Fruit fly (Drosophila melanogaster) whole organism, embryonic: Measurements from ENCODE around the gene frj.

Source experiments
- ATbp ChIP-seq: fragments of 200-800 bp; sonication (Bioruptor generic); optimal IDR thresholded peaks from 2 replicates; lab custom pipeline; 2017; ENCODE audit warnings: missing biosample characterization, mild to moderate bottlenecking, missing genetic modification characterization, missing genetic modification reagents
- Aef1 ChIP-seq: fragments of 200-800 bp; sonication (Bioruptor generic); IDR thresholded peaks from 3 replicates; pipeline ENCODE4 v1.3.6; 2022; ENCODE audit warnings: missing biosample characterization, missing genetic modification characterization
- Blimp-1 ChIP-seq: fragments of 200-800 bp; sonication (Bioruptor generic); optimal IDR thresholded peaks from 3 replicates; lab custom pipeline; 2018; ENCODE audit warnings: missing biosample characterization, missing genetic modification characterization, mild to moderate bottlenecking, moderate library complexity, missing genetic modification reagents
- CG10462 ChIP-seq: fragments of 200-800 bp; sonication (Bioruptor generic); optimal IDR thresholded peaks from 2 replicates; lab custom pipeline; 2016; ENCODE audit warnings: missing biosample characterization, missing genetic modification characterization
- CG12391 ChIP-seq: fragments of 200-800 bp; sonication (Bioruptor generic); optimal IDR thresholded peaks from 3 replicates; lab custom pipeline; 2018; ENCODE audit warnings: missing biosample characterization, mild to moderate bottlenecking, missing genetic modification characterization, moderate library complexity
- CG12769 ChIP-seq: fragments of 200-800 bp; sonication (Bioruptor generic); optimal IDR thresholded peaks from 2 replicates; lab custom pipeline; 2019; ENCODE audit warnings: missing biosample characterization, mild to moderate bottlenecking, missing genetic modification characterization, moderate library complexity
- CG12942 ChIP-seq: fragments of 200-800 bp; sonication (Bioruptor generic); optimal IDR thresholded peaks from 3 replicates; lab custom pipeline; 2016; ENCODE audit warnings: missing biosample characterization, missing genetic modification characterization
- CG14667 ChIP-seq: fragments of 200-800 bp; sonication (Bioruptor generic); IDR thresholded peaks from 2 replicates; pipeline ENCODE4 v1.3.6; 2022; ENCODE audit warnings: missing biosample characterization, missing genetic modification characterization
- CG15073 ChIP-seq: fragments of 200-800 bp; sonication (Bioruptor generic); optimal IDR thresholded peaks from 2 replicates; lab custom pipeline; 2016; ENCODE audit warnings: missing biosample characterization, missing genetic modification characterization
- CG15269 ChIP-seq: fragments of 200-800 bp; sonication (Bioruptor generic); optimal IDR thresholded peaks from 2 replicates; lab custom pipeline; 2018; ENCODE audit warnings: missing biosample characterization, mild to moderate bottlenecking, missing genetic modification characterization, moderate library complexity
- CG1529 ChIP-seq: fragments of 200-800 bp; sonication (Bioruptor generic); optimal IDR thresholded peaks from 3 replicates; lab custom pipeline; 2018; ENCODE audit warnings: missing biosample characterization, missing genetic modification characterization
- CG1603 ChIP-seq: fragments of 200-800 bp; sonication (Bioruptor generic); optimal IDR thresholded peaks from 2 replicates; lab custom pipeline; 2019; ENCODE audit warnings: missing biosample characterization, mild to moderate bottlenecking, missing genetic modification characterization, moderate library complexity
- CG18262 ChIP-seq: fragments of 200-800 bp; optimal IDR thresholded peaks from 3 replicates; lab custom pipeline; 2019; ENCODE audit warnings: missing biosample characterization, mild to moderate bottlenecking, missing genetic modification characterization, moderate library complexity
- CG3726 ChIP-seq: fragments of 200-800 bp; sonication (Bioruptor generic); IDR thresholded peaks from 3 replicates; pipeline ENCODE4, ENCODE4 v1.3.6; 2022; ENCODE audit warnings: missing biosample characterization, missing genetic modification characterization
- CG3995 ChIP-seq: fragments of 200-800 bp; sonication (Bioruptor generic); optimal IDR thresholded peaks from 3 replicates; lab custom pipeline; 2016; ENCODE audit warnings: missing biosample characterization, missing genetic modification characterization
- CG5245 ChIP-seq: fragments of 200-800 bp; sonication (Bioruptor generic); optimal IDR thresholded peaks from 3 replicates; lab custom pipeline; 2016; ENCODE audit warnings: missing biosample characterization, missing genetic modification characterization
- CG5953 ChIP-seq: fragments of 200-800 bp; sonication (Bioruptor generic); IDR thresholded peaks from 2 replicates; pipeline ENCODE4 v1.3.6; 2022; ENCODE audit warnings: missing biosample characterization, missing genetic modification characterization
- CG6689 ChIP-seq: fragments of 200-800 bp; sonication (Bioruptor generic); IDR thresholded peaks from 2 replicates; pipeline ENCODE4 v1.3.6; 2022; ENCODE audit warnings: missing biosample characterization, missing genetic modification characterization
- CG6813 ChIP-seq: fragments of 200-800 bp; sonication (Bioruptor generic); optimal IDR thresholded peaks from 2 replicates; lab custom pipeline; 2017; ENCODE audit warnings: missing biosample characterization, missing genetic modification characterization, mild to moderate bottlenecking, moderate library complexity, missing genetic modification reagents
- CG7786 ChIP-seq: fragments of 200-800 bp; sonication (Bioruptor generic); optimal IDR thresholded peaks from 2 replicates; lab custom pipeline; 2016; ENCODE audit warnings: missing biosample characterization, missing genetic modification characterization
- CG7839 ChIP-seq: fragments of 200-800 bp; sonication (Bioruptor generic); optimal IDR thresholded peaks from 3 replicates; lab custom pipeline; 2018; ENCODE audit warnings: missing biosample characterization, mild to moderate bottlenecking, missing genetic modification characterization, moderate library complexity
- CG7987 ChIP-seq: fragments of 200-800 bp; sonication (Bioruptor generic); optimal IDR thresholded peaks from 2 replicates; lab custom pipeline; 2018; ENCODE audit warnings: missing biosample characterization, mild to moderate bottlenecking, missing genetic modification characterization, moderate library complexity
- CG9817 ChIP-seq: fragments of 200-800 bp; sonication (Bioruptor generic); optimal IDR thresholded peaks from 2 replicates; lab custom pipeline; 2018; ENCODE audit warnings: missing biosample characterization, mild to moderate bottlenecking, missing genetic modification characterization, moderate library complexity
- CrebB ChIP-seq: fragments of 200-800 bp; sonication (Bioruptor generic); optimal IDR thresholded peaks from 3 replicates; lab custom pipeline; 2018; ENCODE audit warnings: missing biosample characterization, mild to moderate bottlenecking, missing genetic modification characterization
- Dad ChIP-seq: fragments of 200-800 bp; sonication (Bioruptor generic); optimal IDR thresholded peaks from 3 replicates; lab custom pipeline; 2016; ENCODE audit warnings: missing biosample characterization, missing genetic modification characterization
- Dbx ChIP-seq: fragments of 200-800 bp; sonication (Bioruptor generic); IDR thresholded peaks from 3 replicates; pipeline ENCODE4 v1.3.6; 2022; ENCODE audit warnings: missing biosample characterization, missing genetic modification characterization
- Dref ChIP-seq: fragments of 200-800 bp; sonication (Bioruptor generic); IDR thresholded peaks from 2 replicates; pipeline ENCODE4 v1.3.6; 2022; ENCODE audit warnings: missing biosample characterization, missing genetic modification characterization
- E2f2 ChIP-seq: fragments of 200-800 bp; sonication (Bioruptor generic); IDR thresholded peaks from 2 replicates; pipeline ENCODE4 v1.3.6; 2022; ENCODE audit warnings: missing biosample characterization, missing genetic modification characterization
- Eip74EF ChIP-seq, 2 experiments: fragments of 200-800 bp in 1 of 2; fragments of >200 bp in 1 of 2; sonication (Bioruptor generic) in 1 of 2; optimal IDR thresholded peaks; 2 replicates each; lab custom pipeline; 2017 to 2019; ENCODE audit warnings: missing biosample characterization in 2 of 2, missing genetic modification characterization in 2 of 2, mild to moderate bottlenecking in 1 of 2, moderate library complexity in 1 of 2
- Elba2 ChIP-seq: fragments of 200-800 bp; sonication (Bioruptor generic); optimal IDR thresholded peaks from 3 replicates; lab custom pipeline; 2016; ENCODE audit warnings: missing biosample characterization, missing genetic modification characterization
- H15 ChIP-seq: fragments of 200-800 bp; sonication (Bioruptor generic); IDR thresholded peaks from 3 replicates; pipeline ENCODE4 v1.3.6; 2022; ENCODE audit warnings: missing biosample characterization, missing genetic modification characterization
- HmgZ ChIP-seq: fragments of 200-800 bp; sonication (Bioruptor generic); optimal IDR thresholded peaks from 2 replicates; lab custom pipeline; 2018; ENCODE audit warnings: missing biosample characterization, mild to moderate bottlenecking, missing genetic modification characterization
- Hmx ChIP-seq: fragments of 200-800 bp; sonication (Bioruptor generic); optimal IDR thresholded peaks from 2 replicates; lab custom pipeline; 2016; ENCODE audit warnings: missing biosample characterization, missing genetic modification characterization
- Nf-YA ChIP-seq: fragments of 200-800 bp; sonication (Bioruptor generic); IDR thresholded peaks from 2 replicates; pipeline ENCODE4 v1.3.6; 2022; ENCODE audit warnings: missing biosample characterization, missing genetic modification characterization
- Rx ChIP-seq: fragments of 200-800 bp; sonication (Bioruptor generic); IDR thresholded peaks from 2 replicates; pipeline ENCODE4 v1.3.6; 2022; ENCODE audit warnings: missing biosample characterization, missing genetic modification characterization
- Sry-β ChIP-seq: fragments of 200-800 bp; sonication (Bioruptor generic); optimal IDR thresholded peaks from 2 replicates; lab custom pipeline; 2018; ENCODE audit warnings: missing biosample characterization, mild to moderate bottlenecking, missing genetic modification characterization, moderate library complexity
- az2 ChIP-seq: fragments of 200-800 bp; sonication (Bioruptor generic); optimal IDR thresholded peaks from 3 replicates; lab custom pipeline; 2016; ENCODE audit warnings: missing biosample characterization, missing genetic modification characterization
- bcd ChIP-seq: fragments of 200-800 bp; sonication (Bioruptor generic); optimal IDR thresholded peaks from 2 replicates; lab custom pipeline; 2017; ENCODE audit warnings: missing biosample characterization, mild to moderate bottlenecking, missing genetic modification characterization
- bigmax ChIP-seq: fragments of 200-800 bp; sonication (Bioruptor generic); optimal IDR thresholded peaks from 2 replicates; lab custom pipeline; 2018; ENCODE audit warnings: missing biosample characterization, mild to moderate bottlenecking, missing genetic modification characterization
- corto ChIP-seq: fragments of 200-800 bp; sonication (Bioruptor generic); optimal IDR thresholded peaks from 2 replicates; lab custom pipeline; 2016; ENCODE audit warnings: missing biosample characterization, mild to moderate bottlenecking, missing genetic modification characterization, moderate library complexity
- dm ChIP-seq: fragments of 200-800 bp; sonication (Bioruptor generic); optimal IDR thresholded peaks from 3 replicates; lab custom pipeline; 2016; ENCODE audit warnings: missing biosample characterization, missing genetic modification characterization
- dysf ChIP-seq: fragments of 200-800 bp; sonication (Bioruptor generic); IDR thresholded peaks from 3 replicates; pipeline ENCODE4 v1.3.6; 2022; ENCODE audit warnings: missing biosample characterization, missing genetic modification characterization
- lab ChIP-seq: fragments of 200-800 bp; sonication (Bioruptor generic); optimal IDR thresholded peaks from 3 replicates; lab custom pipeline; 2017; ENCODE audit warnings: missing biosample characterization, missing genetic modification characterization, mild to moderate bottlenecking, moderate library complexity, missing genetic modification reagents
- odd ChIP-seq: fragments of 200-800 bp; sonication (Bioruptor generic); optimal IDR thresholded peaks from 2 replicates; lab custom pipeline; 2017; ENCODE audit warnings: missing biosample characterization, mild to moderate bottlenecking, missing genetic modification characterization
- otp ChIP-seq: fragments of 200-800 bp; sonication (Bioruptor generic); IDR thresholded peaks from 3 replicates; pipeline ENCODE4, ENCODE4 v1.3.6; 2022; ENCODE audit warnings: missing biosample characterization, missing genetic modification characterization
- phol ChIP-seq: fragments of 200-800 bp; sonication (Bioruptor generic); optimal IDR thresholded peaks from 3 replicates; lab custom pipeline; 2018; ENCODE audit warnings: missing biosample characterization, mild to moderate bottlenecking, missing genetic modification characterization, moderate library complexity
- salm ChIP-seq: fragments of 200-800 bp; sonication (Bioruptor generic); optimal IDR thresholded peaks from 2 replicates; lab custom pipeline; 2018; ENCODE audit warnings: missing biosample characterization, mild to moderate bottlenecking, missing genetic modification characterization
- tna ChIP-seq: fragments of 200-800 bp; sonication (Bioruptor generic); IDR thresholded peaks from 2 replicates; pipeline ENCODE4 v1.3.6; 2022; ENCODE audit warnings: missing biosample characterization, missing genetic modification characterization; ENCODE audit not compliant: partially characterized antibody
- vnd ChIP-seq: fragments of 200-800 bp; sonication (Bioruptor generic); IDR thresholded peaks from 3 replicates; pipeline ENCODE4 v1.3.6; 2022; ENCODE audit warnings: missing biosample characterization, missing genetic modification characterization; ENCODE audit not compliant: partially characterized antibody
- yki ChIP-seq: fragments of >200 bp; optimal IDR thresholded peaks from 3 replicates; lab custom pipeline; 2018
- z ChIP-seq: fragments of 200-800 bp; sonication (Bioruptor generic); IDR thresholded peaks from 3 replicates; pipeline ENCODE4 v1.3.6; 2022; ENCODE audit warnings: missing biosample characterization, missing genetic modification characterization
- zfh2 ChIP-seq: fragments of 200-800 bp; sonication (Bioruptor generic); optimal IDR thresholded peaks from 2 replicates; lab custom pipeline; 2016; ENCODE audit warnings: missing biosample characterization, missing genetic modification characterization

frj gene

DNA sequence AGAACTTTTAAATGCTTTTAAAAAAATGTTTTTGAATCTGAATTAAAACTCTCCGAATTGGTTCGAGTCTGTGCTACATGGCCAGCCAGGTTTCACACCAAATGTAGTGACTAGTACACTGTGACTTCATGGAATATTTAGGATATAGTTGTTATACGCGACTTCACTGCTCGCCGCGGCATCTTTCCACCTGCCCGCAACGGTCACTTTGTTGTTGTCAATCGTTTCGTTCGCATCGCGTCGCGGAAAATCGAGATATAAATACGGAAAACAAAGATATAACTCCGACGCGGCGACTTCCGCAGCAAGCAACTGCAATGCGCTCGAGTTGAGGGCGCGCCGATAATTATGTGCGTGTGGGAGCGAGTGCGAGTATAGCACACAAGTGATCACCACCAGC is 42.6 kb downstream of the frj start, which contains the start of gene CG31637 (continued):
- TF ChIP-seq Rx (GFP tag; lab: Robert Waterston, UW) = no peak
- peak; percentile 70 for TF ChIP-seq E2f2 (GFP tag; lab: Robert Waterston, UW)
- no peak for TF ChIP-seq CG6813 (GFP tag; lab: Kevin White, UChicago)
- no peak for TF ChIP-seq corto
- no peak for TF ChIP-seq CG5245 (GFP tag; lab: Kevin White, UChicago)
- peak; percentile 9 for TF ChIP-seq CG7786 (GFP tag; lab: Kevin White, UChicago)
- TF ChIP-seq Elba2 (GFP tag; lab: Kevin White, UChicago) = no peak
- TF ChIP-seq az2 (GFP tag; lab: Kevin White, UChicago) = no peak
- peak; percentile 12 for TF ChIP-seq CG12391 (tag; lab: Kevin White, UChicago)
- TF ChIP-seq dysf (GFP tag; lab: Robert Waterston, UW) = no peak
- TF ChIP-seq vnd (GFP tag; lab: Robert Waterston, UW) = no peak
- peak; percentile 12 for TF ChIP-seq CG7839 (tag; lab: Kevin White, UChicago)
- TF ChIP-seq tna = peak; percentile 43; the same call in 1 of the 2 replicates
- TF ChIP-seq CG3726 = no peak
- no peak for TF ChIP-seq phol (tag; lab: Kevin White, UChicago)
- no peak for TF ChIP-seq Dad (GFP tag; lab: Kevin White, UChicago)
- peak; percentile 18 for TF ChIP-seq CG15269 (tag; lab: Kevin White, UChicago)
- peak; percentile 98 for TF ChIP-seq CG3995 (GFP tag; lab: Kevin White, UChicago)
- TF ChIP-seq zfh2 (GFP tag; lab: Kevin White, UChicago) = no peak
- TF ChIP-seq CG18262 (tag; lab: Kevin White, UChicago) = peak; percentile 0
- no peak for TF ChIP-seq CG12942 (GFP tag; lab: Kevin White, UChicago)
- TF ChIP-seq CG7987 (GFP tag; lab: Kevin White, UChicago) = peak; percentile 12
- TF ChIP-seq bigmax (GFP tag; lab: Kevin White, UChicago) = no peak
- no peak for TF ChIP-seq yki (lab: Kevin White, UChicago)
- TF ChIP-seq CG6689 = no peak
- peak; percentile 17 for TF ChIP-seq CG9817 (tag; lab: Kevin White, UChicago)
- no peak for TF ChIP-seq z (GFP tag; lab: Robert Waterston, UW)
- no peak for TF ChIP-seq ATbp
- TF ChIP-seq H15 (GFP tag; lab: Robert Waterston, UW) = no peak
- TF ChIP-seq Blimp-1 = no peak
- TF ChIP-seq CrebB (tag; lab: Kevin White, UChicago) = peak; percentile 21
- no peak for TF ChIP-seq Nf-YA (GFP tag; lab: Robert Waterston, UW)
- TF ChIP-seq Hmx (GFP tag; lab: Kevin White, UChicago) = no peak
- TF ChIP-seq CG14667 (GFP tag; lab: Robert Waterston, UW) = no peak
- TF ChIP-seq bcd (GFP tag; lab: Kevin White, UChicago) = no peak
- TF ChIP-seq Dbx (GFP tag; lab: Robert Waterston, UW) = peak; percentile 66
- TF ChIP-seq dm = no peak
- peak; percentile 64 for TF ChIP-seq HmgZ
- peak; percentile 44 for TF ChIP-seq Dref (GFP tag; lab: Robert Waterston, UW)
- peak in 1 of 2 experiments; percentile 66 for TF ChIP-seq Eip74EF (GFP tag; optimal IDR thresholded peaks at IDR 0.05; lab: Kevin White, UChicago)
- TF ChIP-seq lab (GFP tag; lab: Kevin White, UChicago) = peak; percentile 49
- no peak for TF ChIP-seq CG1529 (GFP tag; lab: Kevin White, UChicago)
- TF ChIP-seq CG10462 = no peak
- 0 out of 2 replicates have a peak, but pooled peaks have one; percentile 49 for TF ChIP-seq CG5953
- TF ChIP-seq CG1603 (tag; lab: Kevin White, UChicago) = peak; percentile 84
- TF ChIP-seq CG15073 (GFP tag; lab: Kevin White, UChicago) = no peak
- no peak for TF ChIP-seq CG12769 (tag; lab: Kevin White, UChicago)
- no peak for TF ChIP-seq otp (GFP tag; lab: Robert Waterston, UW)
- TF ChIP-seq Sry-β (GFP tag; lab: Kevin White, UChicago) = no peak
- peak; percentile 34 for TF ChIP-seq salm (tag; lab: Kevin White, UChicago)
- TF ChIP-seq Aef1 = no peak
- TF ChIP-seq odd (GFP tag; lab: Kevin White, UChicago) = no peak
